Fruit fly (Drosophila melanogaster): ENCODE data around the gene Pex12.

The Pex12 gene

dm6 chr2L:857897-858517 is 42.2 kb downstream of the Pex12 start (continued):
- TF ChIP-seq Six4 (GFP tag; optimal IDR thresholded peaks at IDR 0.05) (peak; percentile 55), oc (tag; optimal IDR thresholded peaks at IDR 0.05) (peak; percentile 42), sr (GFP tag; IDR thresholded peaks at IDR 0.05) (no peak), CG5953 (GFP tag; IDR thresholded peaks at IDR 0.05) (peak; percentile 72), CG15601 (tag; optimal IDR thresholded peaks at IDR 0.05) (peak; percentile 20), fu2 (GFP tag; optimal IDR thresholded peaks at IDR 0.05) (peak; percentile 16), CG8388 (GFP tag; optimal IDR thresholded peaks at IDR 0.05) (peak; percentile 33), grn (GFP tag; optimal IDR thresholded peaks at IDR 0.05) (peak; percentile 9), CG7928 (GFP tag; optimal IDR thresholded peaks at IDR 0.05) (no peak), Rfx (GFP tag; IDR thresholded peaks at IDR 0.05) (peak; percentile 51), Dref (GFP tag; IDR thresholded peaks at IDR 0.05) (no peak), CG10147 (GFP tag; optimal IDR thresholded peaks at IDR 0.05) (no peak), CG12769 (tag; optimal IDR thresholded peaks at IDR 0.05) (peak; percentile 85), CG1233 (GFP tag; optimal IDR thresholded peaks at IDR 0.05) (peak; percentile 25), Dfd (GFP tag; optimal IDR thresholded peaks at IDR 0.05) (no peak), CG18599 (GFP tag; optimal IDR thresholded peaks at IDR 0.05) (peak; percentile 42), ro (GFP tag; IDR thresholded peaks at IDR 0.05) (no peak), chif (GFP tag; optimal IDR thresholded peaks at IDR 0.05) (peak; percentile 52 to 58), schlank (tag; optimal IDR thresholded peaks at IDR 0.05) (no peak), fru (optimal IDR thresholded peaks at IDR 0.05) (no peak), CG8944 (GFP tag; optimal IDR thresholded peaks at IDR 0.05) (peak; percentile 37), CG8924 (tag; optimal IDR thresholded peaks at IDR 0.05) (peak; percentile 73), NfI (GFP tag; optimal IDR thresholded peaks at IDR 0.05) (peak; percentile 42), CG18011 (GFP tag; optimal IDR thresholded peaks at IDR 0.05) (peak; percentile 18), CG18619 (GFP tag; optimal IDR thresholded peaks at IDR 0.05) (peak; percentile 8), CG9437 (GFP tag; optimal IDR thresholded peaks at IDR 0.05) (peak; percentile 9), odd (GFP tag; optimal IDR thresholded peaks at IDR 0.05) (peak; percentile 46), tin (GFP tag; optimal IDR thresholded peaks at IDR 0.05) (peak; percentile 23), az2 (GFP tag; optimal IDR thresholded peaks at IDR 0.05) (peak; percentile 36), twi (tag; optimal IDR thresholded peaks at IDR 0.05) (peak; percentile 20), CG13624 (GFP tag; optimal IDR thresholded peaks at IDR 0.05) (peak; percentile 20), tna (GFP tag; IDR thresholded peaks at IDR 0.05; ENCODE audit: partially characterized antibody) (no peak), CG2120 (GFP tag; optimal IDR thresholded peaks at IDR 0.05) (peak; percentile 65), CG3407 (GFP tag; optimal IDR thresholded peaks at IDR 0.05) (peak; percentile 48), tap (tag; optimal IDR thresholded peaks at IDR 0.05) (peak; percentile 48), CG34376 (GFP tag; optimal IDR thresholded peaks at IDR 0.05) (peak; percentile 7), GATAe (GFP tag; conservative IDR thresholded peaks at IDR 0.05) (no peak; the same call in 1 of the 2 replicates), Fer3 (tag; optimal IDR thresholded peaks at IDR 0.05) (peak; percentile 27), NK7.1 (GFP tag; optimal IDR thresholded peaks at IDR 0.05) (peak; percentile 8), CG17829 (tag; optimal IDR thresholded peaks at IDR 0.05) (peak; percentile 20), CG30403 (GFP tag; optimal IDR thresholded peaks at IDR 0.05) (peak; percentile 64), stc (GFP tag; IDR thresholded peaks at IDR 0.05) (peak; percentile 52), esg (GFP tag; conservative IDR thresholded peaks at IDR 0.05) (peak; percentile 61), klu (GFP tag; IDR thresholded peaks at IDR 0.05) (no peak), unpg (GFP tag; optimal IDR thresholded peaks at IDR 0.05) (peak; percentile 55), Xbp1 (GFP tag; optimal IDR thresholded peaks at IDR 0.05) (peak; percentile 72), Hsf (GFP tag; optimal IDR thresholded peaks at IDR 0.05) (peak; percentile 53), CG1529 (GFP tag; optimal IDR thresholded peaks at IDR 0.05) (peak; percentile 53), jing (GFP tag; optimal IDR thresholded peaks at IDR 0.05) (peak; percentile 12), pros (GFP tag; optimal IDR thresholded peaks at IDR 0.05) (no peak)
